Fruit fly (Drosophila melanogaster) whole organism, wandering third instar larva: ENCODE data around the gene CG14327.

Experiments
- CG32264 ChIP-seq: fragments of 200-800 bp; sonication (Bioruptor generic); optimal IDR thresholded peaks from 2 replicates; lab custom pipeline; 2016; ENCODE audit warnings: missing biosample characterization, missing genetic modification characterization
- CG9705 ChIP-seq: fragments of 200-800 bp; sonication (Bioruptor generic); optimal IDR thresholded peaks from 2 replicates; lab custom pipeline; 2018; ENCODE audit warnings: missing biosample characterization, mild to moderate bottlenecking, missing genetic modification characterization
- Dfd ChIP-seq: fragments of >200 bp; optimal IDR thresholded peaks from 2 replicates; lab custom pipeline; 2017; ENCODE audit warnings: missing biosample characterization, missing genetic modification characterization
- Dif ChIP-seq: fragments of 200-275, 200-300 bp; sonication (Bioruptor generic); optimal IDR thresholded peaks from 2 replicates; lab custom pipeline; 2018; ENCODE audit warnings: missing biosample characterization, missing genetic modification characterization; ENCODE audit not compliant: partially characterized antibody
- GATAd ChIP-seq: sonication (Bioruptor generic); optimal IDR thresholded peaks from 2 replicates; lab custom pipeline; 2016; ENCODE audit warnings: missing biosample characterization, missing genetic modification characterization
- HLH106 ChIP-seq: fragments of 200-800 bp; optimal IDR thresholded peaks from 3 replicates; lab custom pipeline; 2019; ENCODE audit warnings: missing biosample characterization, mild to moderate bottlenecking, missing genetic modification characterization, moderate library complexity
- Hnf4 ChIP-seq: fragments of 200-800 bp; sonication (Bioruptor generic); optimal IDR thresholded peaks from 2 replicates; lab custom pipeline; 2016; ENCODE audit warnings: missing biosample characterization, mild to moderate bottlenecking, missing genetic modification characterization
- Hr78 ChIP-seq: fragments of >200 bp; optimal IDR thresholded peaks from 2 replicates; lab custom pipeline; 2017; ENCODE audit warnings: missing biosample characterization, missing genetic modification characterization
- Hr83 ChIP-seq: fragments of 200-300 bp; sonication (Bioruptor generic); optimal IDR thresholded peaks from 2 replicates; lab custom pipeline; 2016; ENCODE audit warnings: missing biosample characterization, mild to moderate bottlenecking, missing genetic modification characterization, moderate library complexity; ENCODE audit not compliant: poor library complexity, severe bottlenecking
- Jra ChIP-seq: sonication (Bioruptor generic); optimal IDR thresholded peaks from 2 replicates; lab custom pipeline; 2016; ENCODE audit warnings: missing biosample characterization, missing genetic modification characterization
- Mio ChIP-seq: sonication (Bioruptor generic); optimal IDR thresholded peaks from 2 replicates; lab custom pipeline; 2016; ENCODE audit warnings: missing biosample characterization, missing genetic modification characterization
- Myc ChIP-seq: fragments of >200 bp; optimal IDR thresholded peaks from 2 replicates; lab custom pipeline; 2017
- N ChIP-seq: fragments of >200 bp; optimal IDR thresholded peaks from 2 replicates; lab custom pipeline; 2018; ENCODE audit warnings: missing biosample characterization, missing external identifiers, missing genetic modification characterization
- OdsH ChIP-seq: fragments of 200-800 bp; sonication (Bioruptor generic); optimal IDR thresholded peaks from 2 replicates; lab custom pipeline; 2016; ENCODE audit warnings: missing biosample characterization, mild to moderate bottlenecking, missing genetic modification characterization
- Rel ChIP-seq, 2 experiments: fragments of 200-800 bp; sonication (Bioruptor generic) in 1 of 2; optimal IDR thresholded peaks; 2 replicates in 1 of 2; 3 replicates in 1 of 2; lab custom pipeline; 2016 to 2019; ENCODE audit warnings: mild to moderate bottlenecking in 2 of 2, missing biosample characterization in 2 of 2, missing genetic modification characterization in 2 of 2, moderate library complexity in 1 of 2
- Sp1 ChIP-seq: fragments of 200-800 bp; sonication (Bioruptor generic); optimal IDR thresholded peaks from 3 replicates; lab custom pipeline; 2019; ENCODE audit warnings: missing biosample characterization, mild to moderate bottlenecking, missing genetic modification characterization, moderate library complexity
- Vsx2 ChIP-seq: fragments of 200-300, 225-300 bp; sonication (Bioruptor generic); optimal IDR thresholded peaks from 2 replicates; lab custom pipeline; 2018; ENCODE audit warnings: missing biosample characterization, missing genetic modification characterization; ENCODE audit not compliant: partially characterized antibody
- br ChIP-seq: fragments of 200-800 bp; sonication (Bioruptor generic); optimal IDR thresholded peaks from 2 replicates; lab custom pipeline; 2016; ENCODE audit warnings: missing biosample characterization, missing genetic modification characterization
- brk ChIP-seq: fragments of 200-800 bp; sonication (Bioruptor generic); optimal IDR thresholded peaks from 2 replicates; lab custom pipeline; 2016; ENCODE audit warnings: missing biosample characterization, mild to moderate bottlenecking, missing genetic modification characterization
- dl ChIP-seq, 2 experiments: fragments of 175-275, 200-275 bp in 1 of 2; fragments of 200-275 bp in 1 of 2; sonication (Bioruptor generic); optimal IDR thresholded peaks; lab custom pipeline; 2018; ENCODE audit warnings: mild to moderate bottlenecking in 2 of 2, missing biosample characterization in 2 of 2, missing genetic modification characterization in 2 of 2, moderate library complexity in 2 of 2; ENCODE audit not compliant: partially characterized antibody in 2 of 2, insufficient read depth in 1 of 2
- dmrt93B ChIP-seq: fragments of 200-800 bp; sonication (Bioruptor generic); optimal IDR thresholded peaks from 2 replicates; lab custom pipeline; 2018; ENCODE audit warnings: missing biosample characterization, mild to moderate bottlenecking, missing genetic modification characterization
- dsf ChIP-seq: sonication (Bioruptor generic); optimal IDR thresholded peaks from 2 replicates; lab custom pipeline; 2016; ENCODE audit warnings: missing biosample characterization, missing genetic modification characterization, borderline replicate concordance
- ey ChIP-seq: fragments of 200-800 bp; sonication (Bioruptor generic); optimal IDR thresholded peaks from 2 replicates; lab custom pipeline; 2016; ENCODE audit warnings: missing biosample characterization, missing genetic modification characterization
- foxo ChIP-seq, 2 experiments: fragments of 200-800 bp; sonication (Bioruptor generic); optimal IDR thresholded peaks; 2 replicates in 1 of 2; 3 replicates in 1 of 2; lab custom pipeline; 2016 to 2017; ENCODE audit warnings: missing biosample characterization in 2 of 2, missing genetic modification characterization in 2 of 2
- fru ChIP-seq: fragments of 200-800 bp; sonication (Bioruptor generic); optimal IDR thresholded peaks from 3 replicates; lab custom pipeline; 2016; ENCODE audit warnings: missing biosample characterization, mild to moderate bottlenecking, missing genetic modification characterization
- h ChIP-seq: fragments of 200-800 bp; sonication (Bioruptor generic); optimal IDR thresholded peaks from 3 replicates; lab custom pipeline; 2016; ENCODE audit warnings: missing biosample characterization, mild to moderate bottlenecking, missing genetic modification characterization
- jim ChIP-seq: fragments of 175-275, 200-325 bp; sonication (Bioruptor generic); optimal IDR thresholded peaks from 2 replicates; lab custom pipeline; 2016; ENCODE audit warnings: missing biosample characterization, mild to moderate bottlenecking, missing genetic modification characterization
- lola ChIP-seq: fragments of >200 bp; optimal IDR thresholded peaks from 2 replicates; lab custom pipeline; 2017; ENCODE audit warnings: missing biosample characterization, missing genetic modification characterization
- psq ChIP-seq: fragments of 200-800 bp; sonication (Bioruptor generic); optimal IDR thresholded peaks from 3 replicates; lab custom pipeline; 2017; ENCODE audit warnings: missing biosample characterization, mild to moderate bottlenecking, missing genetic modification characterization, moderate library complexity
- rgr ChIP-seq: fragments of 200-800 bp; sonication (Bioruptor generic); optimal IDR thresholded peaks from 3 replicates; lab custom pipeline; 2016; ENCODE audit warnings: missing biosample characterization, mild to moderate bottlenecking, missing genetic modification characterization
- sage ChIP-seq: fragments of 200-800 bp; sonication (Bioruptor generic); optimal IDR thresholded peaks from 2 replicates; lab custom pipeline; 2016; ENCODE audit warnings: missing biosample characterization, mild to moderate bottlenecking, missing genetic modification characterization
- tai ChIP-seq: sonication (Bioruptor generic); optimal IDR thresholded peaks from 2 replicates; lab custom pipeline; 2016; ENCODE audit warnings: missing biosample characterization, missing genetic modification characterization
- usp ChIP-seq: fragments of >200 bp; optimal IDR thresholded peaks from 2 replicates; lab custom pipeline; 2017; ENCODE audit warnings: missing biosample characterization, missing genetic modification characterization
- woc ChIP-seq: sonication (Bioruptor generic); optimal IDR thresholded peaks from 2 replicates; lab custom pipeline; 2016; ENCODE audit warnings: missing biosample characterization, mild to moderate bottlenecking, missing genetic modification characterization

The CG14327 gene

DNA sequence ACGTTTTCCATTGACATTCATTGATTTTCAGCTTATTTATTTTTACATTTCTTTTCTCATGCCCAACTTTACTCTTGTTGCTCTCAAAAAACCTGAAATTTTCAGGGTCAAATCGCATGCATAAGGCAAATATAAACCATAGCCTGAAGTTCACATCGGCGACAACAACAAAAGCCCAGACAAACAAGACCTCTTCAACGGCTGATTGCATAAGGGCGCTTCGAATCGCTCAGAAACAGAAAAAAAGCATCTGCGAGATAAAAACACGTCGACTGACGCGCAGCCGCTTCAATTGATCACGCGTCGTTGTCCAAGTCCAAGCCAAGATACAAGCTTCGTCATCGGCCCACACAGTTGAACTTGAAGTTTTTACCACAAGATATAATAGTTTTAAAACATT is at the start of gene CG14327:
TSS of gene CG14327 (plus strand) at position 161 of the 400 bp plus-strand sequence.
- TF ChIP-seq dsf (no peak), Dfd (GFP tag; lab: Kevin White, UChicago) (no peak), Rel (GFP tag; optimal IDR thresholded peaks at IDR 0.05; lab: Kevin White, UChicago) (no peak), Rel (tag; optimal IDR thresholded peaks at IDR 0.05; lab: Kevin White, UChicago) (no peak), CG9705 (GFP tag; lab: Kevin White, UChicago) (no peak), Mio (GFP tag; lab: Kevin White, UChicago) (no peak), GATAd (no peak)

DNA sequence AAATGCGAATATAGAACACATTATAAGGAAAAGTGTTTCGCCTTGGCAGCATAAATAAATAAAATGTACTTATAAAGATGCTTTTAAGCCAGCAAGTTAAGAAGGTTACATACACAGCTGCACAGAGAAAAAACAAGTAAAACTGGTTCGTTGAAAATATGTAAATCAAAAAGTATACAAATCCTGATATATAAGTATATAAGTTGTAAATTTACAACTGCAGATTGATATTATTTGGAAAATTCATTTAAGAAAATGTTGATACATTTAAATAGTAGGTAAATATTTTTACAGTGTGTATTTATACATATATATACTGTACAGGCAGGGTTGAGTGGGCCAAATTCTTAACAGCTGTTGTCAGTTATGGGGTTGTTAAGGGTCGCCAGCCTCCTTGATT is 48.7 kb upstream of the CG14327 start:
- no peak for TF ChIP-seq Mio (GFP tag; lab: Kevin White, UChicago)
- no peak for TF ChIP-seq woc
- no peak for TF ChIP-seq usp
- no peak for TF ChIP-seq dmrt93B (GFP tag; lab: Kevin White, UChicago)
- TF ChIP-seq Myc (lab: Kevin White, UChicago), result no peak
- TF ChIP-seq OdsH, result no peak

DNA sequence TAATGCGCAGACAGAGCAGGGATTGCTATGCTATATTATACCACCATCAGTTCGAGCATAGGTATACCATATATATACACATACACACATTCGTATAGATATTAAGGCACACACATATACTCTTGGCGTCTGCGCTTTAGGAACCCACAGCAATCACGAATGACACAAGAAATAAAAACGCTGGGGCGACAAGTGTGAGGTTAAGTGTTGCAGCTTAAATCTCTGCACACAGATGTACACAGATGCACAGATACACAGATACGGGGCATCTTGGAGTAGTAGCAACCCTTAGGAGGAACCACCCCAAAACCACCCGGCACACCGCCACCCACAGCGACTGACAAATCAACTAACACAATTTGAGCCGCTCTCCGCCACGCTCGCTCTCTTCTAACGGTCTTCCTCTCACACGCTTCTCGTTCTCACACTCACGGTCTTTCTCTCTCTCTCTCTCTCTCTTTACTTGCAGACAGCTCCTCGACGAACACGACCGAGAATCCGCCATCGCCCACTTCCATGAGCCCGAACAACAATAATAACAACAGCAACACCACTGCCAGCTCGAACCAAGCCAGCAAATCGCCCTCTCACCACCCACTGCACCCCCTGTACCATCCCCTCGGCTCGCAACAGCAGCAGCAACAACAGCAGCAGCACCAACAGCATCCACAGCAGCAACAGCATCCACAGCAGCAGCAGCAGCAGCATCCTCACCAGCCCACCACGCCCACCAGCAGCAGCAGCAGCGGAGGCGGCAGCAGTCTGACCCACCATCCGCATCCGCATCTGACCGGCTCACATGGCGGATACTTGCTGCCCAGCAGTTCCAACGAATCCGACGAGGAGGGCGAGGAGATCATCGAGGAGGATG is 46.7 kb upstream of the CG14327 start:
- TF ChIP-seq lola, result no peak
- TF ChIP-seq OdsH, result no peak
- TF ChIP-seq brk (GFP tag; lab: Kevin White, UChicago), result no peak
- TF ChIP-seq Dfd (GFP tag; lab: Kevin White, UChicago), result peak; percentile 85
- TF ChIP-seq dmrt93B (GFP tag; lab: Kevin White, UChicago), result no peak
- TF ChIP-seq usp, result no peak
- TF ChIP-seq foxo (GFP tag; optimal IDR thresholded peaks at IDR 0.05; lab: Kevin White, UChicago), result no peak
- no peak for TF ChIP-seq GATAd
- TF ChIP-seq, all 38 proteins: peak for 1

DNA sequence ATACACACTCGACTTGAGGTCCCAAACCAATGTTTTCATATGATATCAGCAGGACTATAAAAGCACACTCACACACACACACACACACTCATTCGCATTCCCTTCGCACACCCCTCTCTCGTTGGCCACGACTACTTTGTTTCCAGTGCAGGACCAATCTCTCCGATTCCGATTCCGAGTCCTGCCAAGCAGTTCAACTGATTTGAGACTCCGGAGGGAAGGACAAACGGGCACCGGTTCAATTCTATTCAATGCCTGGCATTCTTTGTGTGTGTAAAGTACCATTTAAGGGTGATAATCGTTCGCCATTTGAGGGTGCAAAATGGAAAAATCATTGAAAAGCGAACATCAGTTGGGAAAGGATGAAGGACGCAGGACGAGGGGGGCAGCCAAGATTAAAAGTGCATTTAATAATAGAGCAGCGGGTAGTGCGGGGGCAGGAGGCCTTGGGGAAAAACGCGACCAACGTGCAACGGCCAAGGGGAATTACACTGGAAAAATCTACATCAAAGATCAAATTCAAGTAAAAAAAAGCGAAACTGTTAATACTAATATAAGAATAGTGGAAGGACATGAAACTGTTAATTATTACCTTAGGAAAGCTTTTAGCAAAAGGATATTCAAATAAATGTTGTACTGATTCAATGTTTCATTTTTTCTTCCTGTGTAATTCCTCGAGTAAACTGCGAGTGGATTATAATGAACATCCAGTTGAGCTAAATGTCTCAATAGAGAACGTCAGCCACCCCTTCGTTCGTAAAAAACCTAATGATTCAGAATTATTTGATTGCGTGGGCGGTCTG is 29.6 kb upstream of the CG14327 start:
- TF ChIP-seq Mio (GFP tag; lab: Kevin White, UChicago) (no peak), psq (no peak), HLH106 (tag; lab: Kevin White, UChicago) (peak; percentile 53), br (GFP tag; lab: Kevin White, UChicago) (peak; percentile 12), lola (no peak), Sp1 (peak; percentile 52), Hr83 (GFP tag; lab: Kevin White, UChicago) (no peak), Hr78 (no peak), foxo (GFP tag; optimal IDR thresholded peaks at IDR 0.05; lab: Kevin White, UChicago) (peak in 1 of 2 experiments; percentile 57), dl (GFP tag; optimal IDR thresholded peaks at IDR 0.05; lab: Kevin White, UChicago; ENCODE audit: insufficient read depth in 1 of 2, partially characterized antibody in 2 of 2) (no peak), h (GFP tag; lab: Kevin White, UChicago) (peak; percentile 44), dsf (no peak), jim (GFP tag; lab: Kevin White, UChicago) (no peak), CG32264 (no peak), Hnf4 (no peak), sage (no peak), GATAd (no peak), rgr (GFP tag; lab: Kevin White, UChicago) (peak; percentile 23), tai (GFP tag; lab: Kevin White, UChicago) (no peak), Myc (lab: Kevin White, UChicago) (no peak), ey (GFP tag; lab: Kevin White, UChicago) (peak; percentile 29), usp (no peak), N (GFP tag; lab: Kevin White, UChicago) (no peak), Dif (no peak), Rel (GFP tag; optimal IDR thresholded peaks at IDR 0.05; lab: Kevin White, UChicago) (no peak), Rel (tag; optimal IDR thresholded peaks at IDR 0.05; lab: Kevin White, UChicago) (no peak), fru (GFP tag; lab: Kevin White, UChicago) (peak; percentile 40), OdsH (peak; percentile 22), brk (GFP tag; lab: Kevin White, UChicago) (no peak), CG9705 (GFP tag; lab: Kevin White, UChicago) (no peak), dmrt93B (GFP tag; lab: Kevin White, UChicago) (no peak), Jra (GFP tag; lab: Kevin White, UChicago) (no peak), Vsx2 (no peak), Dfd (GFP tag; lab: Kevin White, UChicago) (peak; percentile 23)
